Fruit fly (Drosophila melanogaster) whole organism, adult: ENCODE measurements around the gene Lcp65Ag1.

Experiments used
- CG33017 ChIP-seq: fragments of 200-800 bp; sonication (Bioruptor generic); optimal IDR thresholded peaks from 2 replicates; lab custom pipeline; 2018; ENCODE audit warnings: missing biosample characterization, mild to moderate bottlenecking, missing genetic modification characterization, moderate library complexity
- CG7101 ChIP-seq: fragments of 200-800 bp; sonication (Bioruptor generic); optimal IDR thresholded peaks from 2 replicates; lab custom pipeline; 2018; ENCODE audit warnings: missing biosample characterization, mild to moderate bottlenecking, missing genetic modification characterization, moderate library complexity
- Crg-1 ChIP-seq: fragments of 200-800 bp; sonication (Bioruptor generic); optimal IDR thresholded peaks from 2 replicates; lab custom pipeline; 2016; ENCODE audit warnings: missing biosample characterization, missing genetic modification characterization
- Mnt ChIP-seq: fragments of 200-800 bp; sonication (Bioruptor generic); optimal IDR thresholded peaks from 2 replicates; lab custom pipeline; 2016; ENCODE audit warnings: missing biosample characterization, mild to moderate bottlenecking, missing genetic modification characterization
- ovo ChIP-seq: fragments of 200-800 bp; sonication (Bioruptor generic); optimal IDR thresholded peaks from 2 replicates; lab custom pipeline; 2016; ENCODE audit warnings: missing biosample characterization, missing genetic modification characterization
- tj ChIP-seq: fragments of 200-800 bp; sonication (Bioruptor generic); optimal IDR thresholded peaks from 3 replicates; lab custom pipeline; 2017; ENCODE audit warnings: missing biosample characterization, mild to moderate bottlenecking, missing genetic modification characterization, moderate library complexity

dm6 chr3L:6161997-6162396, 26.9 kb upstream of the Lcp65Ag1 start:
- TF ChIP-seq tj (GFP tag; lab: Kevin White, UChicago) (no peak), Mnt (GFP tag; lab: Kevin White, UChicago) (no peak), CG33017 (tag; lab: Kevin White, UChicago) (no peak), ovo (GFP tag; lab: Kevin White, UChicago) (no peak), CG7101 (tag; lab: Kevin White, UChicago) (no peak), Crg-1 (GFP tag; lab: Kevin White, UChicago) (no peak)
